Fruit fly (Drosophila melanogaster): Measurements from ENCODE around the gene CG33270.

CG33270 gene

dm6 chr3L:11533704-11534319 is 44.6 kb downstream of the CG33270 start (continued):
- TF ChIP-seq br (optimal IDR thresholded peaks at IDR 0.05), result no peak
- peak; percentile 37 for TF ChIP-seq Hsf (GFP tag; optimal IDR thresholded peaks at IDR 0.05)
- peak; percentile 61 for TF ChIP-seq lilli (GFP tag; optimal IDR thresholded peaks at IDR 0.05)
- TF ChIP-seq crp (GFP tag; optimal IDR thresholded peaks at IDR 0.05), result no peak
- TF ChIP-seq H2.0 (GFP tag; IDR thresholded peaks at IDR 0.05), result peak; percentile 28; the same call in 1 of the 2 replicates
- no peak for TF ChIP-seq ems (GFP tag; optimal IDR thresholded peaks at IDR 0.05)
- no peak for TF ChIP-seq CG16815 (GFP tag; optimal IDR thresholded peaks at IDR 0.05)
- TF ChIP-seq otp (GFP tag; IDR thresholded peaks at IDR 0.05), result no peak
- no peak for TF ChIP-seq gt (GFP tag; IDR thresholded peaks at IDR 0.05)
- TF ChIP-seq MBD-R2 (GFP tag; IDR thresholded peaks at IDR 0.05), result no peak; the same call in 1 of the 2 replicates
- TF ChIP-seq sens-2 (GFP tag; IDR thresholded peaks at IDR 0.05), result no peak
- peak; percentile 29 for TF ChIP-seq scrt (GFP tag; optimal IDR thresholded peaks at IDR 0.05)
- no peak for TF ChIP-seq CG8290 (GFP tag; optimal IDR thresholded peaks at IDR 0.05)
- peak in 1 of 2 experiments; percentile 52 for TF ChIP-seq CG8290 (tag; optimal IDR thresholded peaks at IDR 0.05)
- no peak for TF ChIP-seq nerfin-1 (tag; optimal IDR thresholded peaks at IDR 0.05)
- no peak for TF ChIP-seq Deaf1 (tag; optimal IDR thresholded peaks at IDR 0.05)
- no peak for TF ChIP-seq TFAM (GFP tag; optimal IDR thresholded peaks at IDR 0.05)
- no peak for TF ChIP-seq sc (optimal IDR thresholded peaks at IDR 0.05)
- TF ChIP-seq sc (GFP tag; optimal IDR thresholded peaks at IDR 0.05), result no peak
- no peak for TF ChIP-seq pros (GFP tag; optimal IDR thresholded peaks at IDR 0.05)
- no peak for TF ChIP-seq Gug (GFP tag; IDR thresholded peaks at IDR 0.05)
- 0 out of 2 replicates have a peak, but pooled peaks have one; percentile 7 for TF ChIP-seq CG31224 (GFP tag; IDR thresholded peaks at IDR 0.05)
- no peak for TF ChIP-seq disco-r (GFP tag; optimal IDR thresholded peaks at IDR 0.05)
- TF ChIP-seq Xbp1 (GFP tag; optimal IDR thresholded peaks at IDR 0.05), result peak; percentile 5
- TF ChIP-seq Sry-β (GFP tag; optimal IDR thresholded peaks at IDR 0.05), result no peak
- no peak for TF ChIP-seq MESR4 (GFP tag; optimal IDR thresholded peaks at IDR 0.05)
- 0 out of 2 replicates have a peak, but pooled peaks have one; percentile 31 for TF ChIP-seq bowl (GFP tag; IDR thresholded peaks at IDR 0.05)
- no peak for TF ChIP-seq CG14667 (GFP tag; IDR thresholded peaks at IDR 0.05)
- no peak for TF ChIP-seq CG30020 (tag; optimal IDR thresholded peaks at IDR 0.05)
- TF ChIP-seq toy (GFP tag; IDR thresholded peaks at IDR 0.05), result no peak
- no peak for TF ChIP-seq pan (optimal IDR thresholded peaks at IDR 0.05)
- TF ChIP-seq pan (GFP tag; optimal IDR thresholded peaks at IDR 0.05 in 1 of 2, IDR thresholded peaks at IDR 0.05 in 1 of 2), result peak in 1 of 2 experiments; percentile 6
- peak; percentile 4; the same call in 1 of the 2 replicates for TF ChIP-seq NFAT (GFP tag; IDR thresholded peaks at IDR 0.05)
- no peak for TF ChIP-seq CG12236 (GFP tag; optimal IDR thresholded peaks at IDR 0.05)
- TF ChIP-seq D19B (GFP tag; optimal IDR thresholded peaks at IDR 0.05), result peak; percentile 59
- TF ChIP-seq da (GFP tag; optimal IDR thresholded peaks at IDR 0.05), result no peak
- peak; percentile 14 for TF ChIP-seq CG15514 (GFP tag; optimal IDR thresholded peaks at IDR 0.05)
- no peak for TF ChIP-seq Opbp (GFP tag; IDR thresholded peaks at IDR 0.05; ENCODE audit: partially characterized antibody)
- peak; percentile 84 for TF ChIP-seq Med (GFP tag)
- TF ChIP-seq danr (GFP tag; IDR thresholded peaks at IDR 0.05), result no peak
- TF ChIP-seq CG34376 (GFP tag; optimal IDR thresholded peaks at IDR 0.05), result peak; percentile 78
- peak; percentile 3 for TF ChIP-seq tap (tag; optimal IDR thresholded peaks at IDR 0.05)
- TF ChIP-seq CG9817 (tag; optimal IDR thresholded peaks at IDR 0.05), result peak; percentile 34
- TF ChIP-seq CG1233 (GFP tag; optimal IDR thresholded peaks at IDR 0.05), result peak; percentile 34
- TF ChIP-seq CG4282 (GFP tag; optimal IDR thresholded peaks at IDR 0.05), result no peak
- TF ChIP-seq oc (tag; optimal IDR thresholded peaks at IDR 0.05), result no peak
- no peak for TF ChIP-seq CG17328 (GFP tag; IDR thresholded peaks at IDR 0.05)
- no peak for TF ChIP-seq pita (GFP tag; optimal IDR thresholded peaks at IDR 0.05)
- TF ChIP-seq tx (GFP tag; optimal IDR thresholded peaks at IDR 0.05), result no peak
- no peak; the same call in 1 of the 2 replicates for TF ChIP-seq CG9215 (GFP tag; IDR thresholded peaks at IDR 0.05)
- no peak for TF ChIP-seq CG4360 (GFP tag; IDR thresholded peaks at IDR 0.05)
- TF ChIP-seq dpn (GFP tag; optimal IDR thresholded peaks at IDR 0.05), result peak; percentile 20 to 66

Measured in whole organism, embryonic.